Fruit fly (Drosophila melanogaster) whole organism, pupa: Measurements from ENCODE around the gene CG14455.
"Not testable (repeated sequence)": the region's sequence is repeated elsewhere in the genome, so short reads cannot be mapped to it uniquely, and the experiment has no call there.

Experiments
- CG10348 ChIP-seq: fragments of 200-800 bp; sonication (Bioruptor generic); IDR thresholded peaks from 2 replicates; pipeline ENCODE4 v1.3.6; 2022; ENCODE audit warnings: missing biosample characterization, missing genetic modification characterization
- CG12605 ChIP-seq: fragments of 200-800 bp; sonication (Bioruptor generic); IDR thresholded peaks from 2 replicates; pipeline ENCODE4 v1.3.6; 2022; ENCODE audit warnings: missing biosample characterization, missing genetic modification characterization
- CG13204 ChIP-seq: fragments of 200-800 bp; sonication (Bioruptor generic); optimal IDR thresholded peaks from 2 replicates; lab custom pipeline; 2018; ENCODE audit warnings: missing biosample characterization, mild to moderate bottlenecking, missing genetic modification characterization, moderate library complexity
- CG14655 ChIP-seq: fragments of 200-800 bp; sonication (Bioruptor generic); optimal IDR thresholded peaks from 3 replicates; lab custom pipeline; 2017; ENCODE audit warnings: mild to moderate bottlenecking, missing biosample characterization, missing genetic modification reagents, missing genetic modification characterization
- CG15710 ChIP-seq: fragments of 200-800 bp; sonication (Bioruptor generic); optimal IDR thresholded peaks from 2 replicates; lab custom pipeline; 2018; ENCODE audit warnings: missing biosample characterization, mild to moderate bottlenecking, missing genetic modification characterization, moderate library complexity
- CG17806 ChIP-seq: fragments of 200-800 bp; sonication (Bioruptor generic); optimal IDR thresholded peaks from 2 replicates; lab custom pipeline; 2018; ENCODE audit warnings: missing biosample characterization, mild to moderate bottlenecking, missing genetic modification characterization, moderate library complexity
- CG32121 ChIP-seq: fragments of 200-800 bp; sonication (Bioruptor generic); IDR thresholded peaks from 2 replicates; pipeline ENCODE4 v1.3.6; 2022; ENCODE audit warnings: missing biosample characterization, missing genetic modification characterization
- CG34367 ChIP-seq: fragments of 200-800 bp; sonication (Bioruptor generic); optimal IDR thresholded peaks from 2 replicates; lab custom pipeline; 2018; ENCODE audit warnings: missing biosample characterization, mild to moderate bottlenecking, missing genetic modification characterization
- CG4496 ChIP-seq: fragments of 200-800 bp; sonication (Bioruptor generic); IDR thresholded peaks from 3 replicates; pipeline ENCODE4 v1.3.6; 2022; ENCODE audit warnings: missing biosample characterization, missing genetic modification characterization
- CG8159 ChIP-seq: fragments of 200-800 bp; sonication (Bioruptor generic); optimal IDR thresholded peaks from 3 replicates; lab custom pipeline; 2018; ENCODE audit warnings: missing biosample characterization, mild to moderate bottlenecking, missing genetic modification characterization, moderate library complexity
- CG8301 ChIP-seq: fragments of 200-800 bp; sonication (Bioruptor generic); optimal IDR thresholded peaks from 2 replicates; lab custom pipeline; 2018; ENCODE audit warnings: missing biosample characterization, mild to moderate bottlenecking, missing genetic modification characterization
- CG9948 ChIP-seq: fragments of 200-800 bp; sonication (Bioruptor generic); optimal IDR thresholded peaks from 2 replicates; lab custom pipeline; 2018; ENCODE audit warnings: missing biosample characterization, mild to moderate bottlenecking, missing genetic modification characterization, moderate library complexity
- D1 ChIP-seq: fragments of 200-800 bp; sonication (Bioruptor generic); optimal IDR thresholded peaks from 2 replicates; lab custom pipeline; 2018; ENCODE audit warnings: missing biosample characterization, mild to moderate bottlenecking, missing genetic modification characterization, moderate library complexity
- EcR ChIP-seq: fragments of 200-800 bp; sonication (Bioruptor generic); optimal IDR thresholded peaks from 3 replicates; lab custom pipeline; 2019; ENCODE audit warnings: missing biosample characterization, missing genetic modification characterization, mild to moderate bottlenecking, moderate library complexity, missing genetic modification reagents
- Ets98B ChIP-seq: fragments of 200-800 bp; sonication (Bioruptor generic); IDR thresholded peaks from 2 replicates; pipeline ENCODE4 v1.3.6; 2022; ENCODE audit warnings: missing biosample characterization, missing genetic modification characterization
- Pif1B ChIP-seq: fragments of 200-800 bp; sonication (Bioruptor generic); optimal IDR thresholded peaks from 3 replicates; lab custom pipeline; 2016; ENCODE audit warnings: missing biosample characterization, missing genetic modification characterization
- Snoo ChIP-seq: fragments of 200-800 bp; sonication (Bioruptor generic); optimal IDR thresholded peaks from 3 replicates; lab custom pipeline; 2017; ENCODE audit warnings: missing biosample characterization, mild to moderate bottlenecking, missing genetic modification characterization, inconsistent platforms
- fd96Ca ChIP-seq: fragments of 200-800 bp; sonication (Bioruptor generic); IDR thresholded peaks from 3 replicates; pipeline ENCODE4 v1.3.6; 2022; ENCODE audit warnings: missing biosample characterization, missing genetic modification characterization
- gl ChIP-seq: fragments of 200-800 bp; sonication (Bioruptor generic); optimal IDR thresholded peaks from 2 replicates; lab custom pipeline; 2018; ENCODE audit warnings: missing biosample characterization, mild to moderate bottlenecking, missing genetic modification characterization
- rn ChIP-seq: fragments of 200-800 bp; sonication (Bioruptor generic); IDR thresholded peaks from 2 replicates; pipeline ENCODE4 v1.3.6; 2022; ENCODE audit warnings: missing biosample characterization, missing genetic modification characterization

CG14455 gene

dm6 chr3L:22692428-22692827 is 5.5 kb upstream of the CG14455 start, which contains the start of gene CG14454:
Gene CG14454, minus strand, starts transcription at chr3L:22692528.
- not testable (repeated sequence) for TF ChIP-seq Snoo (tag; lab: Kevin White, UChicago); gl (tag; lab: Kevin White, UChicago); CG32121

- TF ChIP-seq CG32121 (no peak), CG12605 (GFP tag; lab: Robert Waterston, UW) (no peak)
Observed at dm6 chr3L:22680932-22681331, 6.0 kb downstream of the CG14455 start.

dm6 chr3L:22671699-22672276 is 15.1 kb downstream of the CG14455 start:
- TF ChIP-seq gl (tag; lab: Kevin White, UChicago) (no peak), CG32121 (no peak), CG9948 (tag; lab: Kevin White, UChicago) (no peak)
- TF ChIP-seq, all 21 proteins: peak for 0

- TF ChIP-seq gl (tag; lab: Kevin White, UChicago) (no peak), CG10348 (no peak)
Observed at dm6 chr3L:22670174-22670573, 16.7 kb downstream of the CG14455 start.

- TF ChIP-seq CG10348 (no peak), CG8159 (tag; lab: Kevin White, UChicago) (no peak), CG12605 (GFP tag; lab: Robert Waterston, UW) (no peak), CG13204 (GFP tag; lab: Kevin White, UChicago) (no peak), CG9948 (tag; lab: Kevin White, UChicago) (no peak), CG8301 (tag; lab: Kevin White, UChicago) (no peak), Ets98B (GFP tag; lab: Robert Waterston, UW) (no peak), CG14655 (no peak), CG32121 (no peak), Snoo (tag; lab: Kevin White, UChicago) (no peak), CG4496 (GFP tag; lab: Robert Waterston, UW) (no peak), Pif1B (GFP tag; lab: Kevin White, UChicago) (no peak), rn (GFP tag; lab: Robert Waterston, UW) (no peak), CG34367 (tag; lab: Kevin White, UChicago) (no peak)
Observed at dm6 chr3L:22669275-22670006, 17.4 kb downstream of the CG14455 start, which contains the start of gene Jhbp6. Gene Jhbp6, plus strand, starts transcription at chr3L:22669956.

dm6 chr3L:22665110-22665509 is 21.8 kb downstream of the CG14455 start:
- TF ChIP-seq CG4496 (GFP tag; lab: Robert Waterston, UW), result no peak
- peak; percentile 28 for TF ChIP-seq CG8159 (tag; lab: Kevin White, UChicago)
- peak; percentile 16 for TF ChIP-seq CG9948 (tag; lab: Kevin White, UChicago)

dm6 chr3L:22652425-22652824 is 34.5 kb downstream of the CG14455 start, which contains the start of gene CG33772:
Gene CG33772, minus strand, starts transcription at chr3L:22652525.
- TF ChIP-seq CG12605 (GFP tag; lab: Robert Waterston, UW) (no peak), gl (tag; lab: Kevin White, UChicago) (no peak), CG17806 (tag; lab: Kevin White, UChicago) (no peak), CG4496 (GFP tag; lab: Robert Waterston, UW) (no peak), CG32121 (no peak), Snoo (tag; lab: Kevin White, UChicago) (no peak), rn (GFP tag; lab: Robert Waterston, UW) (no peak), CG9948 (tag; lab: Kevin White, UChicago) (no peak), Pif1B (GFP tag; lab: Kevin White, UChicago) (no peak), D1 (no peak), CG10348 (no peak), CG8159 (tag; lab: Kevin White, UChicago) (no peak), EcR (no peak), CG15710 (tag; lab: Kevin White, UChicago) (no peak), CG8301 (tag; lab: Kevin White, UChicago) (no peak), CG13204 (GFP tag; lab: Kevin White, UChicago) (no peak)

dm6 chr3L:22649096-22649495 is 37.8 kb downstream of the CG14455 start, which contains the start of gene CG33771:
Gene CG33771, plus strand, starts transcription at chr3L:22649396.
- TF ChIP-seq CG4496 (GFP tag; lab: Robert Waterston, UW), result no peak
- TF ChIP-seq D1, result no peak
- no peak for TF ChIP-seq CG12605 (GFP tag; lab: Robert Waterston, UW)
- no peak for TF ChIP-seq CG34367 (tag; lab: Kevin White, UChicago)
- TF ChIP-seq CG13204 (GFP tag; lab: Kevin White, UChicago), result no peak
- TF ChIP-seq Snoo (tag; lab: Kevin White, UChicago), result no peak
- no peak for TF ChIP-seq CG8159 (tag; lab: Kevin White, UChicago)
- TF ChIP-seq EcR, result no peak
- no peak for TF ChIP-seq Pif1B (GFP tag; lab: Kevin White, UChicago)
- TF ChIP-seq fd96Ca (GFP tag; lab: Robert Waterston, UW), result no peak
- no peak for TF ChIP-seq CG14655
